Worm (Caenorhabditis elegans): ENCODE results near the gene R02D5.1.

DNA sequence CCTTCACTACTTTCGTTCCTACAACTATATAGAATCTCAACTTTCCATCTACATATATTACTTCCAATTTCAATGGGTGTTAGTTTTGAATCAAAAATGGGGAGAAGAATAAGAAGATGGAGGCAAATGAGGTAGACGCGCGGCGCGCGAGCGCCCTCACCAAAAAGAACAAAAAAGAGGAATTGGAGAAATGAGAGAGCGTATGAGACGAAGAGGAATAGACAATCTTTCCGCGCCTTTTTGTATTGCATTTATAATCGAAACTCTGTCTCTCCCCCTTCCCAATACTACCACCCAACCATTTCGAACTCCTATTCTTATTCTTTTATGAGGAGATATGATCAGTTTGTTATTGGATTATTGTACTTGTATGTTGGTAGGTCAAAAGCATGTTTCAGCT is 7.5 kb upstream of the R02D5.1 start:
- TF ChIP-seq nhr-10 (tag; optimal IDR thresholded peaks at IDR 0.05) (no peak), dmd-8 (GFP tag; IDR thresholded peaks at IDR 0.05) (no peak), hif-1 (tag; optimal IDR thresholded peaks at IDR 0.05) (no peak), lir-3 (tag; optimal IDR thresholded peaks at IDR 0.05) (no peak), ceh-28 (tag; optimal IDR thresholded peaks at IDR 0.05) (no peak), nhr-11 (tag; optimal IDR thresholded peaks at IDR 0.05) (no peak), lin-38 (GFP tag; IDR thresholded peaks at IDR 0.05) (no peak), fkh-10 (GFP tag; optimal IDR thresholded peaks at IDR 0.05) (no peak), skn-1 (tag; optimal IDR thresholded peaks at IDR 0.05) (no peak), ztf-11 (tag; optimal IDR thresholded peaks at IDR 0.05) (no peak), nhr-237 (tag; optimal IDR thresholded peaks at IDR 0.05) (no peak)

Measured in whole organism, L4 larva.